Fruit fly (Drosophila melanogaster): ENCODE measurements around the gene ko.

ko gene

dm6 chr3L:21053763-21054162 is 77.2 kb downstream of the ko start (continued):
- TF ChIP-seq Blimp-1 (GFP tag; optimal IDR thresholded peaks at IDR 0.05) (no peak), Mrtf (GFP tag; IDR thresholded peaks at IDR 0.05) (peak; percentile 47; the same call in 1 of the 3 replicates), NC2β (GFP tag; optimal IDR thresholded peaks at IDR 0.05) (peak; percentile 57), seq (GFP tag; IDR thresholded peaks at IDR 0.05) (peak; percentile 48; the same call in 1 of the 2 replicates), CG15601 (tag; optimal IDR thresholded peaks at IDR 0.05) (peak; percentile 60), Doc2 (GFP tag; IDR thresholded peaks at IDR 0.05) (no peak), pb (GFP tag; optimal IDR thresholded peaks at IDR 0.05) (peak; percentile 0), Hr51 (GFP tag; optimal IDR thresholded peaks at IDR 0.05) (peak; percentile 10 to 87), Spps (tag; optimal IDR thresholded peaks at IDR 0.05) (peak; percentile 54), Stat92E (GFP tag; optimal IDR thresholded peaks at IDR 0.05) (peak in 1 of 3 experiments; percentile 53), CG12769 (tag; optimal IDR thresholded peaks at IDR 0.05) (peak; percentile 56), Hmr (GFP tag; optimal IDR thresholded peaks at IDR 0.05) (peak; percentile 57), z (GFP tag; IDR thresholded peaks at IDR 0.05) (no peak), Ravus (GFP tag; IDR thresholded peaks at IDR 0.05) (no peak; the same call in 1 of the 2 replicates), CG34376 (GFP tag; optimal IDR thresholded peaks at IDR 0.05) (no peak), ase (GFP tag; IDR thresholded peaks at IDR 0.05) (peak; percentile 70), Atf6 (GFP tag; IDR thresholded peaks at IDR 0.05) (peak; percentile 82), Lhr (GFP tag; optimal IDR thresholded peaks at IDR 0.05) (peak; percentile 17), ash1 (GFP tag; optimal IDR thresholded peaks at IDR 0.05) (no peak), CG2875 (GFP tag; optimal IDR thresholded peaks at IDR 0.05) (peak; percentile 56), CG18262 (tag; optimal IDR thresholded peaks at IDR 0.05) (peak; percentile 78), Atf3 (GFP tag; optimal IDR thresholded peaks at IDR 0.05) (peak; percentile 63), TFAM (GFP tag; optimal IDR thresholded peaks at IDR 0.05) (no peak), Antp (GFP tag; optimal IDR thresholded peaks at IDR 0.05) (peak; percentile 9), Trl (optimal IDR thresholded peaks at IDR 0.05) (no peak), Trl (GFP tag; optimal IDR thresholded peaks at IDR 0.05) (no peak), CG12219 (GFP tag; optimal IDR thresholded peaks at IDR 0.05) (peak; percentile 63), so (GFP tag; IDR thresholded peaks at IDR 0.05) (peak; percentile 64), sens-2 (GFP tag; IDR thresholded peaks at IDR 0.05) (peak; percentile 68), CG2889 (GFP tag; IDR thresholded peaks at IDR 0.05) (no peak), sug (tag; optimal IDR thresholded peaks at IDR 0.05) (peak; percentile 30), row (GFP tag; IDR thresholded peaks at IDR 0.05) (peak; percentile 84), CG12391 (tag; optimal IDR thresholded peaks at IDR 0.05) (peak; percentile 83), CG6813 (GFP tag; optimal IDR thresholded peaks at IDR 0.05) (peak; percentile 62), peb (GFP tag; IDR thresholded peaks at IDR 0.05) (peak; percentile 69), bcd (GFP tag; optimal IDR thresholded peaks at IDR 0.05) (peak; percentile 61), dm (GFP tag; optimal IDR thresholded peaks at IDR 0.05) (peak; percentile 15), cg (GFP tag; optimal IDR thresholded peaks at IDR 0.05) (no peak), lab (GFP tag; optimal IDR thresholded peaks at IDR 0.05) (peak; percentile 86), ATbp (GFP tag; optimal IDR thresholded peaks at IDR 0.05) (peak; percentile 79), toy (GFP tag; IDR thresholded peaks at IDR 0.05) (no peak), CG4404 (GFP tag; IDR thresholded peaks at IDR 0.05) (peak; percentile 26; the same call in 1 of the 2 replicates), Usf (GFP tag; optimal IDR thresholded peaks at IDR 0.05) (no peak), sisA (GFP tag; IDR thresholded peaks at IDR 0.05) (peak; percentile 83), eyg (GFP tag; optimal IDR thresholded peaks at IDR 0.05) (no peak), CG17829 (tag; optimal IDR thresholded peaks at IDR 0.05) (peak; percentile 74), CG8944 (GFP tag; optimal IDR thresholded peaks at IDR 0.05) (peak; percentile 56), HLH54F (GFP tag; optimal IDR thresholded peaks at IDR 0.05) (peak; percentile 24), B-H1 (GFP tag; IDR thresholded peaks at IDR 0.05) (peak; percentile 67), CG31441 (GFP tag; IDR thresholded peaks at IDR 0.05) (peak; percentile 84), schlank (tag; optimal IDR thresholded peaks at IDR 0.05) (no peak)
